Fruit fly (Drosophila melanogaster) whole organism, wandering third instar larva: ENCODE data around the gene CG14543.

Experiments
- Abd-B ChIP-seq: fragments of >200 bp; optimal IDR thresholded peaks from 2 replicates; lab custom pipeline; 2017; ENCODE audit warnings: missing biosample characterization, missing genetic modification characterization
- Dif ChIP-seq: fragments of 200-275, 200-300 bp; sonication (Bioruptor generic); optimal IDR thresholded peaks from 2 replicates; lab custom pipeline; 2018; ENCODE audit warnings: missing biosample characterization, missing genetic modification characterization; ENCODE audit not compliant: partially characterized antibody
- N ChIP-seq: fragments of >200 bp; optimal IDR thresholded peaks from 2 replicates; lab custom pipeline; 2018; ENCODE audit warnings: missing biosample characterization, missing external identifiers, missing genetic modification characterization
- Rel ChIP-seq, 2 experiments: fragments of 200-800 bp; sonication (Bioruptor generic) in 1 of 2; optimal IDR thresholded peaks; 2 replicates in 1 of 2; 3 replicates in 1 of 2; lab custom pipeline; 2016 to 2019; ENCODE audit warnings: mild to moderate bottlenecking in 2 of 2, missing biosample characterization in 2 of 2, missing genetic modification characterization in 2 of 2, moderate library complexity in 1 of 2
- dmrt93B ChIP-seq: fragments of 200-800 bp; sonication (Bioruptor generic); optimal IDR thresholded peaks from 2 replicates; lab custom pipeline; 2018; ENCODE audit warnings: missing biosample characterization, mild to moderate bottlenecking, missing genetic modification characterization
- dsf ChIP-seq: sonication (Bioruptor generic); optimal IDR thresholded peaks from 2 replicates; lab custom pipeline; 2016; ENCODE audit warnings: missing biosample characterization, missing genetic modification characterization, borderline replicate concordance
- fru ChIP-seq: fragments of 200-800 bp; sonication (Bioruptor generic); optimal IDR thresholded peaks from 3 replicates; lab custom pipeline; 2016; ENCODE audit warnings: missing biosample characterization, mild to moderate bottlenecking, missing genetic modification characterization
- h ChIP-seq: fragments of 200-800 bp; sonication (Bioruptor generic); optimal IDR thresholded peaks from 3 replicates; lab custom pipeline; 2016; ENCODE audit warnings: missing biosample characterization, mild to moderate bottlenecking, missing genetic modification characterization
- jim ChIP-seq: fragments of 175-275, 200-325 bp; sonication (Bioruptor generic); optimal IDR thresholded peaks from 2 replicates; lab custom pipeline; 2016; ENCODE audit warnings: missing biosample characterization, mild to moderate bottlenecking, missing genetic modification characterization
- sv ChIP-seq: fragments of 200-800 bp; sonication (Bioruptor generic); optimal IDR thresholded peaks from 3 replicates; lab custom pipeline; 2016; ENCODE audit warnings: missing biosample characterization, missing genetic modification characterization
- usp ChIP-seq: fragments of >200 bp; optimal IDR thresholded peaks from 2 replicates; lab custom pipeline; 2017; ENCODE audit warnings: missing biosample characterization, missing genetic modification characterization

- TF ChIP-seq fru (GFP tag; lab: Kevin White, UChicago) (no peak), jim (GFP tag; lab: Kevin White, UChicago) (no peak), Dif (no peak), Rel (GFP tag; optimal IDR thresholded peaks at IDR 0.05; lab: Kevin White, UChicago) (no peak), Rel (tag; optimal IDR thresholded peaks at IDR 0.05; lab: Kevin White, UChicago) (no peak), dmrt93B (GFP tag; lab: Kevin White, UChicago) (no peak), dsf (GFP tag; lab: Kevin White, UChicago) (no peak), N (GFP tag; lab: Kevin White, UChicago) (no peak), sv (no peak), usp (GFP tag; lab: Kevin White, UChicago) (no peak), h (GFP tag; lab: Kevin White, UChicago) (no peak), Abd-B (GFP tag; lab: Kevin White, UChicago) (no peak)
Measured at dm6 chr3R:26019232-26019631, 37.2 kb upstream of the CG14543 start.
